Worm (Caenorhabditis elegans) whole organism, midembryonic: ENCODE measurements around the gene Y38E10A.22.

ENCODE experiments used
- flt-1 ChIP-seq: fragments of 200-800 bp; sonication (Bioruptor generic); IDR thresholded peaks from 2 replicates; pipeline ENCODE4 v1.3.6; 2022; ENCODE audit warnings: missing genetic modification characterization, missing compliant biosample characterization
- tab-1 ChIP-seq: fragments of 200-800 bp; sonication (Bioruptor generic); IDR thresholded peaks from 2 replicates; pipeline ENCODE4 v1.3.6; 2022; ENCODE audit warnings: missing genetic modification characterization, missing compliant biosample characterization
- ztf-29 ChIP-seq: fragments of 200-800 bp; sonication (Bioruptor generic); IDR thresholded peaks from 2 replicates; pipeline ENCODE4 v1.3.6; 2022; ENCODE audit warnings: missing genetic modification reagents, missing genetic modification characterization, missing compliant biosample characterization

DNA sequence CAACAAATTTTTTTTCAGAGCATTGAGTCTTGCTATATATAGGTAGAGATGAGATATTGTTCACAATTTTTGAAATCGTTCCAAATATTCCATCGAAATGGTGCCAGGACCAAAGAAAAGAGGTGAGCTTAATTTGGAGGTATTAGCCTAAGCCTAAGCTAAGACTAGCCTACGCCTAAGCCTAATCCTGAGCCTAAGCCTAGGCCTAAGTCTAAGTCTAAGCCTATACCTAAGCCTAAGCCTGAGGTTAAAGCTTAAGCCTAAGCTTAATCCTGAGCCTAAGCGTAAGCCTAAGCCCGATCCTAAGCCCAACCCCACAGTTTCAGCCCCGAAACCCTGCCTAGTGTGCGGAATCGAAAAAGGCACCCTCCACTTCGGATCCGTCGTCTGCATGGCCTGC lies 41.0 kb downstream of the Y38E10A.22 start, which contains the start of gene nhr-234:
- TF ChIP-seq ztf-29 (GFP tag; lab: Robert Waterston, UW) = no peak
- no peak for TF ChIP-seq flt-1 (GFP tag; lab: Robert Waterston, UW)
- TF ChIP-seq tab-1 (GFP tag; lab: Robert Waterston, UW) = no peak
